Fruit fly (Drosophila melanogaster): ENCODE results near the gene CG32986.

CG32986 gene

dm6 chr2L:8897954-8898713, 35.6 kb downstream of the CG32986 start (continued):
- peak; percentile 62 for TF ChIP-seq Eip75B (GFP tag; optimal IDR thresholded peaks at IDR 0.05)
- TF ChIP-seq CG15336 (GFP tag; IDR thresholded peaks at IDR 0.05), result peak; percentile 77
- TF ChIP-seq Hr38 (GFP tag; optimal IDR thresholded peaks at IDR 0.05), result no peak
- TF ChIP-seq CG16779 (tag; optimal IDR thresholded peaks at IDR 0.05), result peak; percentile 61
- peak; percentile 74 for TF ChIP-seq CG10669 (GFP tag; optimal IDR thresholded peaks at IDR 0.05)
- TF ChIP-seq OdsH (GFP tag; optimal IDR thresholded peaks at IDR 0.05), result peak; percentile 79
- peak; percentile 27 for TF ChIP-seq CG6854 (GFP tag; optimal IDR thresholded peaks at IDR 0.05)
- peak; percentile 78 for TF ChIP-seq dsx (GFP tag; optimal IDR thresholded peaks at IDR 0.05; ENCODE audit: poor library complexity, severe bottlenecking)
- TF ChIP-seq CG1621 (tag; optimal IDR thresholded peaks at IDR 0.05), result no peak
- peak; percentile 49 for TF ChIP-seq Ets21C (GFP tag; optimal IDR thresholded peaks at IDR 0.05)
- TF ChIP-seq Sox15 (GFP tag; optimal IDR thresholded peaks at IDR 0.05), result peak; percentile 33
- TF ChIP-seq Hr4 (GFP tag; optimal IDR thresholded peaks at IDR 0.05), result peak; percentile 82
- peak; percentile 77 for TF ChIP-seq net (GFP tag; optimal IDR thresholded peaks at IDR 0.05)

dm6 chr2L:8898714-8899652, 36.4 kb downstream of the CG32986 start, which contains the start of gene CG34398:
TSS of gene CG34398 (plus strand) at chr2L:8898786.
- TF ChIP-seq Hr4 (GFP tag; optimal IDR thresholded peaks at IDR 0.05) (no peak), cyc (GFP tag; optimal IDR thresholded peaks at IDR 0.05) (no peak), Hr39 (GFP tag; optimal IDR thresholded peaks at IDR 0.05) (no peak), CG6808 (GFP tag; optimal IDR thresholded peaks at IDR 0.05) (peak; percentile 34), fd59A (GFP tag; optimal IDR thresholded peaks at IDR 0.05) (no peak), Hr38 (GFP tag; optimal IDR thresholded peaks at IDR 0.05) (no peak), acj6 (GFP tag; optimal IDR thresholded peaks at IDR 0.05) (no peak), Lpt (GFP tag; optimal IDR thresholded peaks at IDR 0.05) (no peak), CG6854 (GFP tag; optimal IDR thresholded peaks at IDR 0.05) (no peak), CG8632 (GFP tag; optimal IDR thresholded peaks at IDR 0.05) (no peak), CG32006 (GFP tag; optimal IDR thresholded peaks at IDR 0.05) (no peak), CG11294 (GFP tag; IDR thresholded peaks at IDR 0.05) (no peak), Sox15 (GFP tag; optimal IDR thresholded peaks at IDR 0.05) (no peak), salr (GFP tag; optimal IDR thresholded peaks at IDR 0.05) (no peak), lz (GFP tag; optimal IDR thresholded peaks at IDR 0.05) (no peak), spab (GFP tag; optimal IDR thresholded peaks at IDR 0.05) (no peak), Sox102F (GFP tag; optimal IDR thresholded peaks at IDR 0.05) (no peak), Gug (GFP tag; IDR thresholded peaks at IDR 0.05) (no peak), CG7368 (GFP tag; optimal IDR thresholded peaks at IDR 0.05) (no peak), pdm3 (GFP tag; optimal IDR thresholded peaks at IDR 0.05) (no peak), Eip78C (GFP tag) (peak; percentile 35), Ets21C (GFP tag; optimal IDR thresholded peaks at IDR 0.05) (no peak), eg (GFP tag; IDR thresholded peaks at IDR 0.05) (no peak), CG3032 (tag; optimal IDR thresholded peaks at IDR 0.05) (no peak), CG34406 (GFP tag; optimal IDR thresholded peaks at IDR 0.05) (no peak), CG15336 (GFP tag; IDR thresholded peaks at IDR 0.05) (peak; percentile 29; the same call in 1 of the 2 replicates), CG11902 (GFP tag; optimal IDR thresholded peaks at IDR 0.05) (no peak), dac (GFP tag; optimal IDR thresholded peaks at IDR 0.05) (no peak), fd85E (GFP tag; optimal IDR thresholded peaks at IDR 0.05) (no peak), CG8319 (GFP tag; optimal IDR thresholded peaks at IDR 0.05) (no peak), Eip93F (GFP tag; optimal IDR thresholded peaks at IDR 0.05) (no peak), CG10631 (GFP tag; optimal IDR thresholded peaks at IDR 0.05) (no peak), CG8119 (GFP tag; IDR thresholded peaks at IDR 0.05) (0 out of 3 replicates have a peak, but pooled peaks have one; percentile 15), Met (GFP tag; optimal IDR thresholded peaks at IDR 0.05) (no peak), OdsH (GFP tag; optimal IDR thresholded peaks at IDR 0.05) (no peak), CG6276 (GFP tag; optimal IDR thresholded peaks at IDR 0.05) (peak; percentile 2), achi (GFP tag; optimal IDR thresholded peaks at IDR 0.05) (no peak), ss (GFP tag; optimal IDR thresholded peaks at IDR 0.05) (peak; percentile 33 to 42), Blimp-1 (GFP tag; optimal IDR thresholded peaks at IDR 0.05) (peak; percentile 76), vri (GFP tag; optimal IDR thresholded peaks at IDR 0.05) (no peak)

Measured in whole organism, prepupa.